Worm (Caenorhabditis elegans): ENCODE data around the gene egl-44.

Gene egl-44

DNA sequence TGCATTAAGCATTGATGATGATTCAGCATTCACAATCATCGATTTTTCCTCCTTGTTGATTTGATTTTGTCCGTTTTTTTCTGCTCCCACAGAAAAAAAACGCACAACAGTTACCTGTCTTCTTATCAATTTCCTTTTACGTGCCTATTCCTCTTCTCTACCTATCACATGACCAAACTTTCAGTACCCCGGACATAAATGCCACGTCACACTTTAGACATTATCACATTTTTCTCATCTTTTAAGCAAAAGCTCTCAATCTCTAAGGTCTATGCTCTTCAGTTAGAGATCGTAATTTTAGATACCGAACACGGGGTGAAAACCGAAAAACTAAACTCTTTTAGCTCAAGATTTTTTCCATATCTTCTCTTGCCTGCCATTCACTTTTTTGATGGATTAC, 7.4 kb downstream of the egl-44 start (continued):
- TF ChIP-seq mdl-1 (tag; optimal IDR thresholded peaks at IDR 0.05) (no peak), unc-62 (GFP tag; optimal IDR thresholded peaks at IDR 0.05 in 1 of 2) (peak in 1 of 2 experiments; percentile 84), unc-62 (tag; optimal IDR thresholded peaks at IDR 0.05) (no peak), daf-16 (GFP tag; optimal IDR thresholded peaks at IDR 0.05) (no peak), daf-16 (tag; optimal IDR thresholded peaks at IDR 0.05) (peak; percentile 90), hlh-30 (tag; optimal IDR thresholded peaks at IDR 0.05; ENCODE audit: insufficient read depth) (peak; percentile 76), set-16 (GFP tag; IDR thresholded peaks at IDR 0.05) (no peak)

DNA sequence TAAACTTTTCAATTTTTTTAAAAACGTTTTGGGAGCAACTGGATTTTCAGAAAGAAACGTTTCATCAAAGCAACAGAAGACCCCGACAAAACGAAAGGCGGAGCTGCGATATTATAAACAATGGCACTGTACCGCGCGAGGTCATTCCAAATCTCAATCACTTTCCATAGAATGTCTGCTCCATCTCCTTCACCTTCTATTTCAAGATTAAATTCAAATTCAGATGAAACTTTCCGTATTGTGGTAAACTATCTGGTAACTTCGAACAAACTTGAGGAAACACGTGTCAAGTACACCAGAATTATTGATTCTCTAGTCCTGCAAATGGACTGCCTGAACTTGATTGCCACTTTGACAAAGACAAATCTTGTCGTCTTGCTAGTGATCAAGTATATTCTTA, 12.2 kb downstream of the egl-44 start, which contains the start of gene F28B12.6:
Gene F28B12.6 (plus strand): TSS at position 49 of the 400 bp plus-strand sequence.
- TF ChIP-seq lim-7 (GFP tag; IDR thresholded peaks at IDR 0.05) (no peak), arid-1 (GFP tag; conservative IDR thresholded peaks at IDR 0.05) (no peak), rbr-2 (tag; optimal IDR thresholded peaks at IDR 0.05) (no peak), ztf-7 (tag; optimal IDR thresholded peaks at IDR 0.05) (no peak), zfp-3 (GFP tag; conservative IDR thresholded peaks at IDR 0.05) (0 out of 2 replicates have a peak, but pooled peaks have one; percentile 17), tag-97 (GFP tag; IDR thresholded peaks at IDR 0.05) (no peak), hif-1 (tag; optimal IDR thresholded peaks at IDR 0.05) (peak in 1 of 2 experiments; percentile 9), ZK337.2 (GFP tag; IDR thresholded peaks at IDR 0.05) (no peak), lin-1 (GFP tag; IDR thresholded peaks at IDR 0.05) (no peak), madf-5 (GFP tag; IDR thresholded peaks at IDR 0.05) (0 out of 4 replicates have a peak, but pooled peaks of 1 of the 2 experiments have one; percentile 20), mdl-1 (tag; optimal IDR thresholded peaks at IDR 0.05) (no peak), hmg-1.1 (GFP tag; IDR thresholded peaks at IDR 0.05) (no peak), F26F4.8 (GFP tag; conservative IDR thresholded peaks at IDR 0.05) (no peak), hlh-11 (tag; optimal IDR thresholded peaks at IDR 0.05) (no peak), set-16 (GFP tag; IDR thresholded peaks at IDR 0.05) (no peak), lin-39 (tag; optimal IDR thresholded peaks at IDR 0.05) (no peak), php-3 (GFP tag; IDR thresholded peaks at IDR 0.05) (no peak), egl-43 (GFP tag; IDR thresholded peaks at IDR 0.05) (no peak), pqm-1 (tag; optimal IDR thresholded peaks at IDR 0.05) (no peak), nhr-111 (GFP tag; optimal IDR thresholded peaks at IDR 0.05) (no peak), fkh-10 (GFP tag; optimal IDR thresholded peaks at IDR 0.05) (no peak)

ce11 chrII:5942593-5942992, 14.0 kb downstream of the egl-44 start, which contains the start of gene F28B12.1:
F28B12.1 (plus strand) TSS chrII:5942927.
- TF ChIP-seq fkh-10 (GFP tag; optimal IDR thresholded peaks at IDR 0.05): peak; percentile 16
- peak; percentile 14 for TF ChIP-seq mep-1 (tag; optimal IDR thresholded peaks at IDR 0.05)
- peak; percentile 10 for TF ChIP-seq rbr-2 (tag; optimal IDR thresholded peaks at IDR 0.05)
- TF ChIP-seq dve-1 (tag; optimal IDR thresholded peaks at IDR 0.05; ENCODE audit: insufficient read depth): peak; percentile 28
- no peak for TF ChIP-seq nhr-10 (tag; optimal IDR thresholded peaks at IDR 0.05)
- TF ChIP-seq vab-7 (GFP tag; IDR thresholded peaks at IDR 0.05): no peak
- TF ChIP-seq hlh-30 (tag; optimal IDR thresholded peaks at IDR 0.05; ENCODE audit: insufficient read depth): peak; percentile 78
- no peak for TF ChIP-seq madf-5 (GFP tag; IDR thresholded peaks at IDR 0.05)
- peak in 1 of 2 experiments; percentile 35 for TF ChIP-seq lsy-2 (tag; optimal IDR thresholded peaks at IDR 0.05)

DNA sequence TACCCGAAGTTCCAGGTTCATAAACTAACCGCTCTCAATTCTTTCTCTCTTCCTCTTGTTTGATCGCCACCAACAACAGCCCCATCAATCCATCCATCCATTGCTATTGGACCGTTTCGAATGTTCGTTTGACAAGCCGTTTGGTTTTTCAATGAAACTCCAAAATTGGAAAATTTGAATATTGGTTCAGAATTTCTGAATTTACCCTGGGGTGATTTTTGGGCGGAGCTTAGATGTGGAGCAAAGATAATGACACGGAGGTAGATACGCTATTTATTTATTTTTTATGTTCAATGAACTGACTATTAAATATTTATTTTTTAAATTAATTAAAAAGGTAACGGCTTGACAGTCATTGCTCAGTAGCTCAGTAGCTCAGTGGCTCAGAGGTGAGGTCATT, 15.7 kb downstream of the egl-44 start, which contains the start of gene B0034.2:
Gene B0034.2 (minus strand): TSS at position 101 of the 400 bp plus-strand sequence.
- TF ChIP-seq lin-13 (GFP tag; optimal IDR thresholded peaks at IDR 0.05) (no peak), set-16 (GFP tag; IDR thresholded peaks at IDR 0.05) (no peak), attf-4 (tag; optimal IDR thresholded peaks at IDR 0.05) (no peak), ceh-28 (tag; optimal IDR thresholded peaks at IDR 0.05) (no peak), lin-39 (tag; optimal IDR thresholded peaks at IDR 0.05) (no peak), mxl-2 (GFP tag; conservative IDR thresholded peaks at IDR 0.05) (no peak), ZK337.2 (GFP tag; IDR thresholded peaks at IDR 0.05) (no peak), lin-38 (GFP tag; IDR thresholded peaks at IDR 0.05) (0 out of 2 replicates have a peak, but pooled peaks have one; percentile 21), dmd-9 (GFP tag; IDR thresholded peaks at IDR 0.05) (no peak), nhr-76 (tag; optimal IDR thresholded peaks at IDR 0.05) (no peak), Y75B8A.6 (GFP tag; IDR thresholded peaks at IDR 0.05) (no peak), zag-1 (tag; optimal IDR thresholded peaks at IDR 0.05) (no peak), aha-1 (tag) (peak; percentile 41), nhr-41 (GFP tag; IDR thresholded peaks at IDR 0.05) (no peak), ceh-62 (tag; optimal IDR thresholded peaks at IDR 0.05) (no peak), hlh-11 (tag; optimal IDR thresholded peaks at IDR 0.05) (no peak), lir-3 (tag; optimal IDR thresholded peaks at IDR 0.05) (no peak)

Measured in whole organism, L4 larva.